Worm (Caenorhabditis elegans) whole organism, L4 larva: ENCODE data around the gene R04E5.8.

Source experiments
- ama-1 ChIP-seq: fragments of 150-350 bp; optimal IDR thresholded peaks from 2 replicates; lab custom pipeline; 2014; ENCODE audit warnings: inconsistent platforms, mixed read lengths
- ces-1 ChIP-seq: fragments of 150-350 bp; sonication (generic microtip); optimal IDR thresholded peaks from 4 replicates; lab custom pipeline; 2014; ENCODE audit warnings: missing biosample characterization, missing genetic modification reagents, missing genetic modification characterization
- dve-1 ChIP-seq: sonication (generic microtip); optimal IDR thresholded peaks from 2 replicates; lab custom pipeline; 2017; ENCODE audit warnings: antibody characterized with exemption, mild to moderate bottlenecking, missing genetic modification characterization, missing compliant biosample characterization; ENCODE audit not compliant: insufficient read depth
- fkh-10 ChIP-seq: fragments of 150-350 bp; optimal IDR thresholded peaks from 2 replicates; lab custom pipeline; 2014; ENCODE audit warnings: missing biosample characterization, missing genetic modification reagents, missing genetic modification characterization
- lin-15B ChIP-seq: fragments of 150-350 bp; sonication (generic microtip); optimal IDR thresholded peaks from 3 replicates; lab custom pipeline; 2014; ENCODE audit warnings: missing biosample characterization, missing genetic modification characterization
- mep-1 ChIP-seq: fragments of 150-350 bp; sonication (generic microtip); optimal IDR thresholded peaks from 3 replicates; lab custom pipeline; 2014; ENCODE audit warnings: missing biosample characterization, missing genetic modification characterization
- nhr-102 ChIP-seq: sonication (generic microtip); optimal IDR thresholded peaks from 2 replicates; lab custom pipeline; 2016; ENCODE audit warnings: mild to moderate bottlenecking, missing genetic modification characterization, moderate library complexity, missing compliant biosample characterization
- nhr-237 ChIP-seq: sonication (generic microtip); optimal IDR thresholded peaks from 2 replicates; lab custom pipeline; 2017; ENCODE audit warnings: missing biosample characterization, missing genetic modification characterization
- pha-4 ChIP-seq, 2 experiments: fragments of 150-350 bp in 1 of 2; fragments of 200-800 bp in 1 of 2; sonication (Bioruptor generic) in 1 of 2; IDR thresholded peaks in 1 of 2; optimal IDR thresholded peaks in 1 of 2; 2 replicates each; pipeline versions ENCODE4 v1.3.6 to Lab custom; 2014 to 2022; ENCODE audit warnings: missing genetic modification characterization in 2 of 2, missing genetic modification reagents in 2 of 2, missing biosample characterization in 1 of 2, missing compliant biosample characterization in 1 of 2
- php-3 ChIP-seq: fragments of 200-800 bp; sonication (Bioruptor generic); IDR thresholded peaks from 2 replicates; pipeline ENCODE4 v1.3.6; 2022; ENCODE audit warnings: missing genetic modification reagents, missing genetic modification characterization, missing compliant biosample characterization
- pqm-1 ChIP-seq: sonication (generic microtip); optimal IDR thresholded peaks from 2 replicates; lab custom pipeline; 2017; ENCODE audit warnings: missing biosample characterization, missing genetic modification characterization
- unc-39 ChIP-seq: sonication (generic microtip); optimal IDR thresholded peaks from 2 replicates; lab custom pipeline; 2017; ENCODE audit warnings: missing biosample characterization, missing genetic modification characterization
- vab-7 ChIP-seq: fragments of 200-800 bp; sonication (Bioruptor generic); IDR thresholded peaks from 2 replicates; pipeline ENCODE4 v1.3.6; 2022; ENCODE audit warnings: missing genetic modification reagents, missing genetic modification characterization, missing compliant biosample characterization

DNA sequence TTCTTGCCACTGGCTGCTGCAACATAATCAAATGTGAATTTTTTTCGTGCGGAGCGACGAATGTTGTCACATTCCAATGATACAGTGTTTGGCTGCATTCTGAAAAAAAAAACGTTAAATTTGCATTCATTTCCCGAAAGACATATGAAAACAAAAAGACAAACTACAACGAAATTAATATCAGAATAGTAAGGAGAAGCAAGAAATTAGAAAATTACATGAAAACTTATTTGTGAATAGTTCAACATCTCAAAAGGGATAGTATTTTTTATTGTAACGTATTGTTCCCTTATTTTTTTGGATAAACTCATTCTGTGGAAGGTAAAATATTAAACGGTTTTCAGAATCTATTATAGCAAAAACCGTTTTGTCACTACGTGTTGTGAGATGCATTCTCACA lies 47.6 kb upstream of the R04E5.8 start, which contains the start of gene sprp-4:
- TF ChIP-seq ama-1 (lab: Kevin White, UChicago), result no peak
- TF ChIP-seq fkh-10 (GFP tag; lab: Kevin White, UChicago), result no peak
- no peak for TF ChIP-seq pha-4 (GFP tag; IDR thresholded peaks at IDR 0.05; lab: Robert Waterston, UW)
- TF ChIP-seq pha-4 (tag; optimal IDR thresholded peaks at IDR 0.05; lab: Kevin White, UChicago), result no peak
- no peak for TF ChIP-seq pqm-1 (tag; lab: Kevin White, UChicago)
- no peak for TF ChIP-seq unc-39
- TF ChIP-seq vab-7 (GFP tag; lab: Robert Waterston, UW), result no peak
- TF ChIP-seq dve-1 (tag; lab: Kevin White, UChicago), result no peak
- TF ChIP-seq mep-1, result no peak
- TF ChIP-seq ces-1 (GFP tag; lab: Kevin White, UChicago), result no peak
- TF ChIP-seq php-3 (GFP tag; lab: Robert Waterston, UW), result no peak
- TF ChIP-seq lin-15B (tag; lab: Kevin White, UChicago), result no peak
- TF ChIP-seq nhr-237 (tag; lab: Kevin White, UChicago), result no peak
- TF ChIP-seq nhr-102 (tag; lab: Kevin White, UChicago), result no peak
